Fruit fly (Drosophila melanogaster) whole organism, prepupa: ENCODE data around the gene Gr93a.

Source experiments
- Blimp-1 ChIP-seq: fragments of 200-800 bp; sonication (Bioruptor generic); optimal IDR thresholded peaks from 3 replicates; lab custom pipeline; 2017; ENCODE audit warnings: missing biosample characterization, missing genetic modification characterization, mild to moderate bottlenecking, moderate library complexity, missing genetic modification reagents
- CG10631 ChIP-seq: fragments of 200-800 bp; sonication (Bioruptor generic); optimal IDR thresholded peaks from 2 replicates; lab custom pipeline; 2016; ENCODE audit warnings: missing biosample characterization, missing genetic modification characterization
- CG10669 ChIP-seq: fragments of 200-800 bp; sonication (Bioruptor generic); optimal IDR thresholded peaks from 3 replicates; lab custom pipeline; 2018; ENCODE audit warnings: missing biosample characterization, mild to moderate bottlenecking, missing genetic modification characterization, moderate library complexity
- CG11762 ChIP-seq: fragments of 200-800 bp; sonication (Bioruptor generic); optimal IDR thresholded peaks from 3 replicates; lab custom pipeline; 2016; ENCODE audit warnings: missing biosample characterization, missing genetic modification characterization; ENCODE audit not compliant: insufficient read depth
- CG11902 ChIP-seq: fragments of 200-800 bp; sonication (Bioruptor generic); optimal IDR thresholded peaks from 3 replicates; lab custom pipeline; 2016; ENCODE audit warnings: missing biosample characterization, missing genetic modification characterization
- CG3032 ChIP-seq: fragments of 200-800 bp; optimal IDR thresholded peaks from 2 replicates; lab custom pipeline; 2019; ENCODE audit warnings: missing biosample characterization, mild to moderate bottlenecking, missing genetic modification characterization, moderate library complexity
- CG32006 ChIP-seq: fragments of 200-800 bp; sonication (Bioruptor generic); optimal IDR thresholded peaks from 3 replicates; lab custom pipeline; 2017; ENCODE audit warnings: missing biosample characterization, mild to moderate bottlenecking, missing genetic modification characterization
- CG34406 ChIP-seq: fragments of 200-800 bp; sonication (Bioruptor generic); optimal IDR thresholded peaks from 3 replicates; lab custom pipeline; 2016; ENCODE audit warnings: missing biosample characterization, missing genetic modification characterization
- CG3919 ChIP-seq: fragments of 200-800 bp; sonication (Bioruptor generic); optimal IDR thresholded peaks from 3 replicates; lab custom pipeline; 2016; ENCODE audit warnings: missing biosample characterization, missing genetic modification characterization
- CG4318 ChIP-seq: fragments of 200-800 bp; sonication (Bioruptor generic); optimal IDR thresholded peaks from 3 replicates; lab custom pipeline; 2017; ENCODE audit warnings: missing biosample characterization, mild to moderate bottlenecking, missing genetic modification characterization
- CG6163 ChIP-seq: fragments of 200-800 bp; sonication (Bioruptor generic); IDR thresholded peaks from 3 replicates; pipeline ENCODE4 v1.3.6; 2022; ENCODE audit warnings: missing biosample characterization, missing genetic modification characterization
- CG6792 ChIP-seq: fragments of 200-800 bp; sonication (Bioruptor generic); optimal IDR thresholded peaks from 3 replicates; lab custom pipeline; 2016; ENCODE audit warnings: missing biosample characterization, missing genetic modification characterization
- CG6808 ChIP-seq: fragments of 200-800 bp; sonication (Bioruptor generic); optimal IDR thresholded peaks from 3 replicates; lab custom pipeline; 2017; ENCODE audit warnings: missing biosample characterization, missing genetic modification characterization, mild to moderate bottlenecking, moderate library complexity, missing genetic modification reagents
- CG6854 ChIP-seq: fragments of 200-800 bp; sonication (Bioruptor generic); optimal IDR thresholded peaks from 2 replicates; lab custom pipeline; 2017; ENCODE audit warnings: missing biosample characterization, mild to moderate bottlenecking, missing genetic modification characterization
- CG8119 ChIP-seq: fragments of 200-800 bp; sonication (Bioruptor generic); IDR thresholded peaks from 3 replicates; pipeline ENCODE4 v1.3.6; 2022; ENCODE audit warnings: missing biosample characterization, missing genetic modification characterization
- CG8319 ChIP-seq: fragments of 200-800 bp; sonication (Bioruptor generic); optimal IDR thresholded peaks from 3 replicates; lab custom pipeline; 2016; ENCODE audit warnings: missing biosample characterization, missing genetic modification characterization
- CG9139 ChIP-seq: fragments of 200-800 bp; sonication (Bioruptor generic); optimal IDR thresholded peaks from 3 replicates; lab custom pipeline; 2017; ENCODE audit warnings: missing biosample characterization, mild to moderate bottlenecking, missing genetic modification characterization
- Eip75B ChIP-seq: fragments of 200-800 bp; sonication (Bioruptor generic); optimal IDR thresholded peaks from 3 replicates; lab custom pipeline; 2016; ENCODE audit warnings: missing biosample characterization, missing genetic modification characterization
- Eip78C ChIP-seq: fragments of 200-800 bp; sonication (Bioruptor generic); peaks from one replicate; lab custom pipeline; 2016; ENCODE audit warnings: missing biosample characterization, missing genetic modification characterization
- Eip93F ChIP-seq: fragments of 200-800 bp; sonication (Bioruptor generic); optimal IDR thresholded peaks from 2 replicates; lab custom pipeline; 2016; ENCODE audit warnings: missing biosample characterization, mild to moderate bottlenecking, missing genetic modification characterization
- Ets21C ChIP-seq: fragments of 200-800 bp; sonication (Bioruptor generic); optimal IDR thresholded peaks from 3 replicates; lab custom pipeline; 2016; ENCODE audit warnings: missing biosample characterization, missing genetic modification characterization
- Hr38 ChIP-seq: sonication (Bioruptor generic); optimal IDR thresholded peaks from 2 replicates; lab custom pipeline; 2016; ENCODE audit warnings: missing biosample characterization, missing genetic modification characterization
- Hr4 ChIP-seq: fragments of 200-800 bp; sonication (Bioruptor generic); optimal IDR thresholded peaks from 3 replicates; lab custom pipeline; 2016; ENCODE audit warnings: missing biosample characterization, missing genetic modification characterization
- OdsH ChIP-seq: fragments of 200-800 bp; sonication (Bioruptor generic); optimal IDR thresholded peaks from 3 replicates; lab custom pipeline; 2016; ENCODE audit warnings: missing biosample characterization, missing genetic modification characterization
- Smox ChIP-seq: fragments of 200-800 bp; sonication (Bioruptor generic); optimal IDR thresholded peaks from 3 replicates; lab custom pipeline; 2016; ENCODE audit warnings: missing biosample characterization, missing genetic modification characterization
- Sox102F ChIP-seq: fragments of 200-800 bp; sonication (Bioruptor generic); optimal IDR thresholded peaks from 2 replicates; lab custom pipeline; 2016; ENCODE audit warnings: missing biosample characterization, mild to moderate bottlenecking, missing genetic modification characterization
- Sox14 ChIP-seq: fragments of 200-800 bp; sonication (Bioruptor generic); optimal IDR thresholded peaks from 3 replicates; lab custom pipeline; 2016; ENCODE audit warnings: missing biosample characterization, missing genetic modification characterization
- acj6 ChIP-seq: fragments of 200-800 bp; sonication (Bioruptor generic); optimal IDR thresholded peaks from 3 replicates; lab custom pipeline; 2016; ENCODE audit warnings: missing biosample characterization, missing genetic modification characterization
- cyc ChIP-seq: fragments of 200-800 bp; sonication (Bioruptor generic); optimal IDR thresholded peaks from 3 replicates; lab custom pipeline; 2016; ENCODE audit warnings: missing biosample characterization, missing genetic modification characterization
- dsx ChIP-seq: fragments of 200-800 bp; optimal IDR thresholded peaks from 3 replicates; lab custom pipeline; 2019; ENCODE audit warnings: missing biosample characterization, mild to moderate bottlenecking, missing genetic modification characterization, moderate library complexity; ENCODE audit not compliant: poor library complexity, severe bottlenecking
- eg ChIP-seq: fragments of 200-800 bp; sonication (Bioruptor generic); IDR thresholded peaks from 3 replicates; pipeline ENCODE4 v1.3.6; 2022; ENCODE audit warnings: missing biosample characterization, missing genetic modification characterization
- esn ChIP-seq: fragments of 200-800 bp; sonication (Bioruptor generic); optimal IDR thresholded peaks from 2 replicates; lab custom pipeline; 2016; ENCODE audit warnings: missing biosample characterization, mild to moderate bottlenecking, missing genetic modification characterization, moderate library complexity
- fd59A ChIP-seq: fragments of 200-800 bp; sonication (Bioruptor generic); optimal IDR thresholded peaks from 2 replicates; lab custom pipeline; 2017; ENCODE audit warnings: missing biosample characterization, mild to moderate bottlenecking, missing genetic modification characterization, missing genetic modification reagents
- fd85E ChIP-seq: fragments of 200-800 bp; sonication (Bioruptor generic); optimal IDR thresholded peaks from 3 replicates; lab custom pipeline; 2016; ENCODE audit warnings: missing biosample characterization, missing genetic modification characterization
- fkh ChIP-seq: fragments of 200-800 bp; sonication (Bioruptor generic); optimal IDR thresholded peaks from 3 replicates; lab custom pipeline; 2017; ENCODE audit warnings: missing biosample characterization, mild to moderate bottlenecking, missing genetic modification characterization, moderate library complexity
- net ChIP-seq: fragments of 200-800 bp; sonication (Bioruptor generic); optimal IDR thresholded peaks from 3 replicates; lab custom pipeline; 2016; ENCODE audit warnings: missing biosample characterization, missing genetic modification characterization
- pdm3 ChIP-seq: fragments of 200-800 bp; sonication (Bioruptor generic); optimal IDR thresholded peaks from 3 replicates; lab custom pipeline; 2016; ENCODE audit warnings: missing biosample characterization, missing genetic modification characterization
- salr ChIP-seq, 2 experiments: fragments of 200-800 bp; sonication (Bioruptor generic); optimal IDR thresholded peaks; 3 replicates each; lab custom pipeline; 2016 to 2018; ENCODE audit warnings: missing biosample characterization in 2 of 2, missing genetic modification characterization in 2 of 2, mild to moderate bottlenecking in 1 of 2
- svp ChIP-seq: fragments of 200-800 bp; sonication (Bioruptor generic); peaks from one replicate; lab custom pipeline; 2016; ENCODE audit warnings: missing biosample characterization, missing genetic modification characterization
- topi ChIP-seq: fragments of 200-800 bp; sonication (Bioruptor generic); optimal IDR thresholded peaks from 3 replicates; lab custom pipeline; 2016; ENCODE audit warnings: missing biosample characterization, missing genetic modification characterization

The Gr93a gene

DNA sequence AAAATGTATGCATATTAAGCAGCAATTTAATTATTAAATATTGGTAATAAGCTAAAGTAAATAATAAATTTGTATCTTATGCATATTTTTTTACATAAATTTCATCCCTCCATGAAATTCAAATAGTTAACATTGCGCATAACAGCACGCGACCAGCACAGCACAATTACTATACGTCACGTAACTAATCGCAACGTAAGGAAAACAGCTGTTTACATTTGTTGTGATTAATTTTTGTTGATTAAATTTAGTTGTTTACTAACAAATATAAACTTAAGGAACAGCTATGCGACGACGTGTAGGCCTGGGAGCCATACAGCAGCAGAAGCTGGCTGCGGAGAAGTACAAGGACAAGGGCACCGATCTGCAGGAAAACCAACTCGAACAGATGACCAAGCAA, 32.7 kb downstream of the Gr93a start, which contains the start of gene lsn:
TSS of gene lsn (plus strand) at position 177 of the 400 bp plus-strand sequence.
- TF ChIP-seq CG3919 (GFP tag; lab: Kevin White, UChicago): no peak
- peak; percentile 53 for TF ChIP-seq Eip78C (GFP tag; lab: Kevin White, UChicago)
- no peak for TF ChIP-seq CG6792 (GFP tag; lab: Kevin White, UChicago)
- TF ChIP-seq fkh (GFP tag; lab: Kevin White, UChicago): peak; percentile 64
- no peak for TF ChIP-seq net
- no peak for TF ChIP-seq dsx (GFP tag; lab: Kevin White, UChicago)

DNA sequence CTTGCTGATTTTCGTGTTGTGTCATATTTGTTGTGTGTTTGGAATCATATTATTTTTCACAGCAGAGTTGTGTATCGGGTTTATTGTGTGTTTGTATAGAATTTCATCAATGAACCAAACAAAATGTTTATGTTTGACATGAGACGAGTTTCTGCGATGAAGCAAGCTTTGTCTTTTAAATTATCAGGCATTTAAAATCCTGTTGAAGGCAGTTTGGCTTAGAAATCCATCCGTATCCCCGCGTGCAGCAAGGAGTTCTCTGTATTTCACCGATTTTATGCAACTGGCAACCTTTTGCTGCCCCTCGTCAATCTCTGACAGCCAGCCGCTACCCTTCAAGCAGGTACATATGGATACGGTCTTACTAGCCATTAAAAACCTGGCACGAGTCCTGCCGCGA, 35.5 kb downstream of the Gr93a start, which contains the start of the genes CG6569 and Cby:
TSS of gene CG6569 (minus strand) at position 101 of the 400 bp plus-strand sequence.
TSS of gene Cby (plus strand) at position 185 of the 400 bp plus-strand sequence.
- TF ChIP-seq CG6808 (no peak), CG11902 (GFP tag; lab: Kevin White, UChicago) (no peak), Ets21C (no peak), esn (GFP tag; lab: Kevin White, UChicago) (no peak), fkh (GFP tag; lab: Kevin White, UChicago) (no peak), CG9139 (GFP tag; lab: Kevin White, UChicago) (no peak), CG6854 (no peak), CG10631 (GFP tag; lab: Kevin White, UChicago) (no peak), pdm3 (GFP tag; lab: Kevin White, UChicago) (no peak), fd59A (GFP tag; lab: Kevin White, UChicago) (no peak), Blimp-1 (GFP tag; lab: Kevin White, UChicago) (no peak), Sox102F (no peak), CG11762 (GFP tag; lab: Kevin White, UChicago) (no peak), acj6 (GFP tag; lab: Kevin White, UChicago) (no peak), CG3919 (GFP tag; lab: Kevin White, UChicago) (no peak), Smox (GFP tag; lab: Kevin White, UChicago) (no peak), Eip75B (GFP tag; lab: Kevin White, UChicago) (no peak), Eip93F (GFP tag; lab: Kevin White, UChicago) (no peak), CG34406 (GFP tag; lab: Kevin White, UChicago) (no peak)

DNA sequence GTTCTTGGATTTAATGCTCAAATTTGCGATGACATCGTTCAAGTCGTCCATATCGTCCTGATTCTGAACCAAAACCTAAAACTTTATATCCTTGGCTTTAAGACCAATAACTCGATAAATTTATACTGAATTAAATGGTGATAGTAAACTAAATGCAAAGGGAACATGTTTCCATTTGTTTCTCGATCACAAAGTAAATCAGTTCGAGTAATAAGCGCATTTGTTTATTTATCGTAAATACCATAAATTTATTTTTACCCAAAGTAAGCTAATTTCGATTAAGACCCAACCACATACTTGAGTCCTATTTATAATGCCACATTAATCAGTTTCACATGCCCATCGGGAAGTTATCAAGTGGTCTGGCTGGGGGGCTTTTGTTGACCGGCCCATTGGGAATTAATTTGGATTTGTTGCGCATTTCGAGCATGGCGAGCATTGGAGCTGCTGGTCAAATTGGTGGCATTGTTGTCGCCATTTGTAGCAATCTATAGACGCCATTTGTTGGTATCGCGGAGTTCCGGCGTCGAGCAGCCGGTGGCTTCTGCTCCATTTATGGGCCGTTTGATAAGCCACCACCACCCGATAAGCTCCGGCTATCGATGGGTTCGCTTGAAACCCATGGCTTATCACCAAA, 37.3 kb downstream of the Gr93a start, which contains the start of gene CG31174:
TSS of gene CG31174 (minus strand) at position 51 of the 637 bp plus-strand sequence.
- TF ChIP-seq CG10631 (GFP tag; lab: Kevin White, UChicago) (no peak), svp (GFP tag; lab: Kevin White, UChicago) (peak; percentile 77)
- TF ChIP-seq, all 60 proteins: peak for 1

DNA sequence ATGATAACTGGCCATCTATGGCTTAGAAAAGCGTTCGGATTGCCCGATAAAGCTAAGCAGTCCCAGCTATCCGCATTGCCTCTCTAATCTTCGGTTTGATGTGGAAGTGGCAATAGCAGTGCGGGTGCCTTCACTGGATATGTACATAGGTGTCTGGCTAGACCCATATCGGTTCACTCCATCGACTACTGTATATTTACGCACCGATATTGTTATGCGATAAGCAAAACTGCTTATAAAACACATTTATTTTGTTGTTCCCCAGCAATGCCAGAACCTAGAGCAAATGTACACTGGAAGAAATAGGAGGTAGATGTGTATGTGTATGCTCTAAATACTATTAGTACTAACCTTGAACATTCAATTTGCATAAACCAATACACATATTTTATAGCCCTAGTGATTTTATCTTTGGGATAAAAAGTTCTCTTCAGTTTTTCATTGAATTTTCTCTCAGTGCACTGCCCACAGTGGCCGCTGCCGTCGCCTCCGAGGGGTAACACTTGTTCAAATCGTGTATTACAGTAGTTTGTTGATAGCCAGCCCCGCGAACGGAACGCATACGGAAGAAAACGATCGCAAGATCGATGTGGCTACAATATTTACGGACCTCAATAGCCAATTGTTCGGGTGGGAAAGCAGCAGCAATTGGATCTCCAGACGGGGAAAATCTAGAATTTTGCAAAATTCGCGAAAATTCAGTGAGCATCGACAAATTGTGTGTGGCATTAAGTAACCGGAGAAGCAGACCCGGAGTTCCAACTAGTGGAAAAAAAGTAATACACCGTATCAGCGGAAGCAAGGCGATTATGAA, 38.1 kb downstream of the Gr93a start, which contains the start of gene CG31431:
TSS of gene CG31431 (plus strand) at position 524 of the 814 bp plus-strand sequence.
- TF ChIP-seq CG6163: peak; percentile 92
- peak; percentile 93 for TF ChIP-seq Eip78C (GFP tag; lab: Kevin White, UChicago)
- TF ChIP-seq Sox14 (GFP tag; lab: Kevin White, UChicago): peak; percentile 66
- TF ChIP-seq svp (GFP tag; lab: Kevin White, UChicago): peak; percentile 66
- peak; percentile 41 to 52 for TF ChIP-seq salr (GFP tag; optimal IDR thresholded peaks at IDR 0.05; lab: Kevin White, UChicago)
- TF ChIP-seq cyc (GFP tag; lab: Kevin White, UChicago): peak; percentile 68
- peak; percentile 78 for TF ChIP-seq dsx (GFP tag; lab: Kevin White, UChicago)
- peak; percentile 67 for TF ChIP-seq topi (GFP tag; lab: Kevin White, UChicago)
- peak; percentile 84 for TF ChIP-seq OdsH
- peak; percentile 88 for TF ChIP-seq CG3919 (GFP tag; lab: Kevin White, UChicago)
- peak; percentile 37 for TF ChIP-seq Sox102F
- TF ChIP-seq CG10669 (GFP tag; lab: Kevin White, UChicago): peak; percentile 82
- TF ChIP-seq eg (GFP tag; lab: Robert Waterston, UW): peak; percentile 95
- TF ChIP-seq CG10631 (GFP tag; lab: Kevin White, UChicago): peak; percentile 77
- TF ChIP-seq esn (GFP tag; lab: Kevin White, UChicago): peak; percentile 61
- peak; percentile 68 for TF ChIP-seq CG4318
- TF ChIP-seq fd59A (GFP tag; lab: Kevin White, UChicago): peak; percentile 75
- peak; percentile 89 for TF ChIP-seq CG32006 (GFP tag; lab: Kevin White, UChicago)
- TF ChIP-seq Hr4 (GFP tag; lab: Kevin White, UChicago): peak; percentile 90
- peak; percentile 66 for TF ChIP-seq CG8319 (GFP tag; lab: Kevin White, UChicago)
- peak; percentile 36 for TF ChIP-seq Hr38 (GFP tag; lab: Kevin White, UChicago)
- peak; percentile 91 for TF ChIP-seq CG8119 (GFP tag; lab: Robert Waterston, UW)
- TF ChIP-seq fd85E (GFP tag; lab: Kevin White, UChicago): no peak
- TF ChIP-seq Eip75B (GFP tag; lab: Kevin White, UChicago): peak; percentile 80
- TF ChIP-seq net: peak; percentile 82
- peak; percentile 73 for TF ChIP-seq CG11762 (GFP tag; lab: Kevin White, UChicago)
- peak; percentile 81 for TF ChIP-seq CG3032 (tag; lab: Kevin White, UChicago)
